Worm (Caenorhabditis elegans): ENCODE measurements around the gene F49C5.9.

ce11 chrII:12530958-12531357, 13.5 kb downstream of the F49C5.9 start, which contains the start of gene srx-120:
- TF ChIP-seq med-1 (GFP tag; optimal IDR thresholded peaks at IDR 0.05; ENCODE audit: insufficient read depth) (no peak), tab-1 (GFP tag; IDR thresholded peaks at IDR 0.05) (no peak), ztf-23 (GFP tag; IDR thresholded peaks at IDR 0.05) (no peak), ref-1 (GFP tag; conservative IDR thresholded peaks at IDR 0.05) (no peak), klf-2 (GFP tag; conservative IDR thresholded peaks at IDR 0.05) (no peak)

Data from whole organism, midembryonic.